Worm (Caenorhabditis elegans) whole organism, early embryonic: ENCODE data around the gene C33F10.11.
"Not testable (repeated sequence)": the region's sequence is repeated elsewhere in the genome, so short reads cannot be mapped to it uniquely, and the experiment has no call there.

Experiments used
- B0310.2 ChIP-seq: sonication (generic microtip); optimal IDR thresholded peaks from 2 replicates; lab custom pipeline; 2016; ENCODE audit warnings: mild to moderate bottlenecking, missing genetic modification characterization, missing compliant biosample characterization
- F13C5.2 ChIP-seq: sonication (generic microtip); optimal IDR thresholded peaks from 2 replicates; lab custom pipeline; 2017; ENCODE audit warnings: mild to moderate bottlenecking, missing genetic modification characterization, inconsistent platforms, missing compliant biosample characterization
- aly-1 ChIP-seq: sonication (generic microtip); optimal IDR thresholded peaks from 2 replicates; lab custom pipeline; 2016; ENCODE audit warnings: missing genetic modification characterization, missing compliant biosample characterization
- ama-1 ChIP-seq: fragments of 150-350 bp; optimal IDR thresholded peaks from 2 replicates; lab custom pipeline; 2014
- ceh-13 ChIP-seq: fragments of 200-800 bp; sonication (Bioruptor generic); optimal IDR thresholded peaks from 2 replicates; lab custom pipeline; 2018; ENCODE audit warnings: mild to moderate bottlenecking, missing genetic modification characterization, missing compliant biosample characterization
- ceh-36 ChIP-seq: sonication (generic microtip); optimal IDR thresholded peaks from 2 replicates; lab custom pipeline; 2016; ENCODE audit warnings: missing genetic modification characterization, inconsistent platforms, missing compliant biosample characterization
- ets-7 ChIP-seq: sonication (generic microtip); optimal IDR thresholded peaks from 2 replicates; lab custom pipeline; 2016; ENCODE audit warnings: missing genotype, missing genetic modification characterization, missing compliant biosample characterization
- flt-1 ChIP-seq: fragments of 200-800 bp; sonication (Bioruptor generic); IDR thresholded peaks from 2 replicates; pipeline ENCODE4 v1.3.6; 2022; ENCODE audit warnings: missing genetic modification characterization, missing compliant biosample characterization
- hmbx-1 ChIP-seq: sonication (generic microtip); optimal IDR thresholded peaks from 2 replicates; lab custom pipeline; 2016; ENCODE audit warnings: mild to moderate bottlenecking, missing genetic modification characterization, missing compliant biosample characterization
- hmg-4 ChIP-seq: fragments of 200-800 bp; sonication (Bioruptor generic); optimal IDR thresholded peaks from 2 replicates; lab custom pipeline; 2018; ENCODE audit warnings: mild to moderate bottlenecking, missing genetic modification characterization, missing compliant biosample characterization
- hnd-1 ChIP-seq: sonication (generic microtip); optimal IDR thresholded peaks from 2 replicates; lab custom pipeline; 2016; ENCODE audit warnings: missing genetic modification characterization, missing compliant biosample characterization
- pes-1 ChIP-seq: fragments of 200-800 bp; sonication (Bioruptor generic); IDR thresholded peaks from 2 replicates; pipeline ENCODE4 v1.3.6; 2022; ENCODE audit warnings: missing genetic modification reagents, missing genetic modification characterization, missing compliant biosample characterization
- scrt-1 ChIP-seq: fragments of 200-800 bp; sonication (Bioruptor generic); IDR thresholded peaks from 2 replicates; pipeline ENCODE4 v1.3.6; 2022; ENCODE audit warnings: missing genetic modification characterization, missing compliant biosample characterization
- sea-1 ChIP-seq: fragments of 200-800 bp; sonication (Bioruptor generic); conservative IDR thresholded peaks from 2 replicates; pipeline ENCODE4 v1.3.6; 2022; ENCODE audit warnings: missing genetic modification characterization, missing compliant biosample characterization
- tbx-11 ChIP-seq: fragments of 200-800 bp; sonication (Bioruptor generic); IDR thresholded peaks from 2 replicates; pipeline ENCODE4 v1.3.6; 2022; ENCODE audit warnings: missing genetic modification characterization, missing compliant biosample characterization
- tbx-37 ChIP-seq: fragments of 200-800 bp; sonication (Bioruptor generic); conservative IDR thresholded peaks from 2 replicates; pipeline ENCODE4 v1.3.6; 2022; ENCODE audit warnings: missing genetic modification reagents, missing genetic modification characterization, missing compliant biosample characterization
- tra-4 ChIP-seq: sonication (generic microtip); optimal IDR thresholded peaks from 2 replicates; lab custom pipeline; 2017; ENCODE audit warnings: missing genetic modification characterization, missing compliant biosample characterization

The C33F10.11 gene

ce11 chrII:4855489-4855888 is 20.8 kb upstream of the C33F10.11 start:
- no peak for TF ChIP-seq scrt-1 (GFP tag; lab: Robert Waterston, UW)
- no peak for TF ChIP-seq sea-1 (GFP tag; lab: Robert Waterston, UW)
- TF ChIP-seq hnd-1 (tag; lab: Kevin White, UChicago), result no peak

ce11 chrII:4854761-4855160 is 20.1 kb upstream of the C33F10.11 start:
- TF ChIP-seq hnd-1 (tag; lab: Kevin White, UChicago) (no peak), B0310.2 (no peak), hmg-4 (GFP tag; lab: Kevin White, UChicago) (no peak), hmbx-1 (no peak), tbx-37 (GFP tag; lab: Robert Waterston, UW) (no peak), tra-4 (no peak)

DNA sequence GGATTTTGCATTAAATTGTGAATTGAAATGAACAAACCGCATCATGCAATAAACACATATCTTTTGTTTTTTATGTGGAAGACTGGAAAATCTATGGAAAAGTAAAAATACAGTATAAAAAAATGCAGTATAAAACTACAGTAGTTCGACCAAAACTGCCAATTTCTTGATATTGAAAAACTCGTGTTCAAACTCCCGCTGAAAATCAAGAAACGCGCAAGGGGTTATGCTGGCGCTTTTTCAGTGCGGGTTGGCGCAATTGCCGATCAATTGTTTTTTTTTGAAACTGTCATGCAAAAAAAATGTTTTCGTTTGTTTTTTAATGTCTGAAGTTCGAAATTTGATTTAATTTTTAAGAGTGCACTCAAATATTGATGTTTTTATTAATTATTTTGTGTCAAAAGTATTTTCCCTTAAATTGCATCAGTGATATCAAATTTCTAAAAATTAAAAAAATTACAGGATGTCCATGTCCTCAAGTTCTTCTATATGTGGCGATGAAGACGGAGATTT is 17.0 kb upstream of the C33F10.11 start, which contains the start of gene dnj-9:
Gene dnj-9, plus strand, starts transcription at position 463 of the 513 bp plus-strand sequence.
- TF ChIP-seq hmbx-1 (peak; percentile 29), flt-1 (GFP tag; lab: Robert Waterston, UW) (peak; percentile 62; the same call in 1 of the 2 replicates), ceh-36 (tag; lab: Kevin White, UChicago) (peak; percentile 30), ets-7 (tag; lab: Kevin White, UChicago) (no peak), hnd-1 (tag; lab: Kevin White, UChicago) (peak; percentile 32), scrt-1 (GFP tag; lab: Robert Waterston, UW) (peak; percentile 59; the same call in 1 of the 2 replicates), ama-1 (lab: Kevin White, UChicago) (no peak), F13C5.2 (peak; percentile 68), tbx-11 (GFP tag; lab: Robert Waterston, UW) (no peak), aly-1 (no peak), B0310.2 (no peak), hmg-4 (GFP tag; lab: Kevin White, UChicago) (no peak), tra-4 (no peak), ceh-13 (GFP tag; lab: Kevin White, UChicago) (no peak), pes-1 (GFP tag; lab: Robert Waterston, UW) (peak; percentile 48; the same call in 1 of the 2 replicates), sea-1 (GFP tag; lab: Robert Waterston, UW) (no peak), tbx-37 (GFP tag; lab: Robert Waterston, UW) (0 out of 2 replicates have a peak, but pooled peaks have one; percentile 31)

- TF ChIP-seq ceh-13 (GFP tag; lab: Kevin White, UChicago) (no peak), ets-7 (tag; lab: Kevin White, UChicago) (no peak), tbx-37 (GFP tag; lab: Robert Waterston, UW) (no peak), tbx-11 (GFP tag; lab: Robert Waterston, UW) (no peak), F13C5.2 (no peak), flt-1 (GFP tag; lab: Robert Waterston, UW) (no peak)
Observed at ce11 chrII:4849885-4850284, 15.2 kb upstream of the C33F10.11 start, which contains the start of gene T23B7.3. TSS of gene T23B7.3 (plus strand) at chrII:4850185.

ce11 chrII:4842143-4842658 is 7.5 kb upstream of the C33F10.11 start, which contains the start of the genes T23B7.2 and nspd-4:
TSS of gene T23B7.2 (minus strand) at chrII:4842243.
TSS of gene nspd-4 (plus strand) at chrII:4842608.
- TF ChIP-seq hmbx-1; F13C5.2; tbx-11 (GFP tag; lab: Robert Waterston, UW): not testable (repeated sequence)

DNA sequence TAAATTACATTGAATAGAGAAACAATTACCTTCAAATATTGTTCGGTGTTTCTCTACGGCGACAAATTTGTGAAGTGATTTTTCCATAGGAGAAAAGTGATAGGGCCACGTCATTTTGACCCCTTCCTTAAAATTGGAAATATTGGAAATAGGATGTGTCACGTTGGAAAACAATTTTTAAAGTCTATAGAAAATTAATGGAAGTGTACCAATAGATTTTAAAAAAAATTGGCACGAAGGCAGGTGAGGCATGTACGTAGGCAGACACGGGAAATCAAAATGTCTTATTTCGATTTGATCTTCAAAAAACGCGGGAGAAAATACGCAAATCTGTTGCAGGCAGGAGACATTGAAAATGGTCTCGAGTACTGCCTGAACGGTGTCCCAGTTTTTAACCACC is 3.0 kb upstream of the C33F10.11 start, which contains the start of gene C33F10.12:
Gene C33F10.12, minus strand, starts transcription at position 101 of the 400 bp plus-strand sequence.
- no peak for TF ChIP-seq ama-1 (lab: Kevin White, UChicago)
- TF ChIP-seq hmg-4 (GFP tag; lab: Kevin White, UChicago), result no peak
- TF ChIP-seq hmbx-1, result no peak
- no peak for TF ChIP-seq B0310.2
- no peak for TF ChIP-seq hnd-1 (tag; lab: Kevin White, UChicago)
- no peak for TF ChIP-seq ceh-36 (tag; lab: Kevin White, UChicago)
- no peak for TF ChIP-seq ets-7 (tag; lab: Kevin White, UChicago)
- no peak for TF ChIP-seq F13C5.2
- no peak for TF ChIP-seq tra-4
- TF ChIP-seq tbx-37 (GFP tag; lab: Robert Waterston, UW), result no peak
- TF ChIP-seq scrt-1 (GFP tag; lab: Robert Waterston, UW), result no peak
- no peak for TF ChIP-seq pes-1 (GFP tag; lab: Robert Waterston, UW)
- no peak for TF ChIP-seq ceh-13 (GFP tag; lab: Kevin White, UChicago)
- TF ChIP-seq sea-1 (GFP tag; lab: Robert Waterston, UW), result no peak
- TF ChIP-seq tbx-11 (GFP tag; lab: Robert Waterston, UW), result no peak
- no peak for TF ChIP-seq aly-1
- TF ChIP-seq flt-1 (GFP tag; lab: Robert Waterston, UW), result no peak

- TF ChIP-seq tra-4 (no peak), sea-1 (GFP tag; lab: Robert Waterston, UW) (no peak), hnd-1 (tag; lab: Kevin White, UChicago) (no peak), ama-1 (lab: Kevin White, UChicago) (no peak), ceh-36 (tag; lab: Kevin White, UChicago) (no peak), F13C5.2 (peak; percentile 46), pes-1 (GFP tag; lab: Robert Waterston, UW) (no peak), hmbx-1 (no peak)
Observed at ce11 chrII:4827734-4828609, 6.7 kb downstream of the C33F10.11 start, which contains the start of the genes fbxb-88 and tbck-1. TSS of gene fbxb-88 (minus strand) at chrII:4827884. TSS of gene tbck-1 (plus strand) at chrII:4828559.
